Worm (Caenorhabditis elegans): ENCODE measurements around the gene M01F1.4.

DNA sequence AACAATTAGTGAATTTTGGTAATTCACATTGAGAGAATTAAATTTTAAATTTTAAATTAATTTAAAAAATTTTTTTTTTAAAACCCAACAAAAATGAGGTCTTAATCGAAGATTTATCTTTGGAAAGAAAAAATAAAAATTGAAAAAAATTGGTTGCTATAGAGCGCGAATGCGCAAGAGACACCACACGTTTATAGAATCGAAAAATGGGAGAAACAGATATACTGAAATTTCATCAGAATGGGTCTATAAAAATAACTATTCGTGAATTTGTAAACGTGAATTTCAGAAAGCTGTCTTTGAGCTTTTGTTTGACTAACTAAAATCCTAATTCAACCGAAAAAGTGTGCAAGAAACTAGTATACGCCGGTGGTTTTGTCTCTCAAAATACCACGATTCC, 30.6 kb upstream of the M01F1.4 start:
- no peak for TF ChIP-seq eor-1 (tag; optimal IDR thresholded peaks at IDR 0.05)
- TF ChIP-seq tbx-2 (tag; optimal IDR thresholded peaks at IDR 0.05) = no peak
- TF ChIP-seq nhr-11 (tag; optimal IDR thresholded peaks at IDR 0.05) = no peak
- TF ChIP-seq unc-62 (GFP tag; optimal IDR thresholded peaks at IDR 0.05) = no peak
- TF ChIP-seq nhr-67 (tag; optimal IDR thresholded peaks at IDR 0.05) = no peak
- peak; percentile 92 for TF ChIP-seq pha-4 (tag; optimal IDR thresholded peaks at IDR 0.05)
- peak; percentile 35 for TF ChIP-seq snpc-4 (tag; optimal IDR thresholded peaks at IDR 0.05)
- TF ChIP-seq sea-2 (GFP tag; optimal IDR thresholded peaks at IDR 0.05) = no peak
- TF ChIP-seq nhr-12 (tag; optimal IDR thresholded peaks at IDR 0.05) = no peak
- TF ChIP-seq nhr-237 (tag; optimal IDR thresholded peaks at IDR 0.05) = no peak
- TF ChIP-seq lin-39 (tag; optimal IDR thresholded peaks at IDR 0.05) = no peak
- TF ChIP-seq ceh-82 (tag; optimal IDR thresholded peaks at IDR 0.05) = no peak

Data from whole organism, L3 larva.